Fruit fly (Drosophila melanogaster): ENCODE data around the gene Csl4.

Csl4 gene

dm6 chr2L:11167997-11168396 is 44.6 kb upstream of the Csl4 start (continued):
- no peak for TF ChIP-seq CG4282 (GFP tag; optimal IDR thresholded peaks at IDR 0.05)
- no peak for TF ChIP-seq CG16813 (GFP tag; IDR thresholded peaks at IDR 0.05; ENCODE audit: partially characterized antibody)
- TF ChIP-seq CG4820 (GFP tag; optimal IDR thresholded peaks at IDR 0.05): no peak
- no peak for TF ChIP-seq CG4424 (GFP tag; optimal IDR thresholded peaks at IDR 0.05)
- peak; percentile 20 for TF ChIP-seq CG18599 (GFP tag; optimal IDR thresholded peaks at IDR 0.05)
- TF ChIP-seq CG11398 (GFP tag; optimal IDR thresholded peaks at IDR 0.05): no peak
- 0 out of 2 replicates have a peak, but pooled peaks have one; percentile 17 for TF ChIP-seq amos (GFP tag; IDR thresholded peaks at IDR 0.05; ENCODE audit: partially characterized antibody)
- TF ChIP-seq Ravus (GFP tag; IDR thresholded peaks at IDR 0.05): no peak
- 0 out of 3 replicates have a peak, but pooled peaks have one; percentile 8 for TF ChIP-seq z (GFP tag; IDR thresholded peaks at IDR 0.05)
- peak; percentile 72; the same call in 2 of the 3 replicates for TF ChIP-seq row (GFP tag; IDR thresholded peaks at IDR 0.05)
- no peak for TF ChIP-seq CG1647 (GFP tag; optimal IDR thresholded peaks at IDR 0.05)
- TF ChIP-seq trh (GFP tag; optimal IDR thresholded peaks at IDR 0.05): no peak
- TF ChIP-seq bbx (GFP tag; IDR thresholded peaks at IDR 0.05; ENCODE audit: partially characterized antibody): 0 out of 2 replicates have a peak, but pooled peaks have one; percentile 34
- TF ChIP-seq Atf6 (GFP tag; IDR thresholded peaks at IDR 0.05): 0 out of 2 replicates have a peak, but pooled peaks have one; percentile 24
- TF ChIP-seq Sry-β (GFP tag; optimal IDR thresholded peaks at IDR 0.05): no peak
- no peak for TF ChIP-seq CG13296 (GFP tag; optimal IDR thresholded peaks at IDR 0.05)
- TF ChIP-seq CG9797 (GFP tag; optimal IDR thresholded peaks at IDR 0.05): no peak
- 0 out of 3 replicates have a peak, but pooled peaks have one; percentile 31 for TF ChIP-seq knrl (GFP tag; IDR thresholded peaks at IDR 0.05; ENCODE audit: partially characterized antibody)
- TF ChIP-seq Rfx (GFP tag; IDR thresholded peaks at IDR 0.05): no peak
- no peak for TF ChIP-seq Hr78 (GFP tag; optimal IDR thresholded peaks at IDR 0.05)
- TF ChIP-seq CG32532 (GFP tag; IDR thresholded peaks at IDR 0.05): no peak; the same call in 1 of the 2 replicates
- peak; percentile 22 for TF ChIP-seq ewg (GFP tag; optimal IDR thresholded peaks at IDR 0.05)
- TF ChIP-seq BEAF-32 (GFP tag; optimal IDR thresholded peaks at IDR 0.05): no peak
- TF ChIP-seq unpg (GFP tag; optimal IDR thresholded peaks at IDR 0.05): no peak
- TF ChIP-seq bowl (GFP tag; IDR thresholded peaks at IDR 0.05): no peak
- TF ChIP-seq CG7963 (GFP tag; IDR thresholded peaks at IDR 0.05; ENCODE audit: partially characterized antibody): no peak
- no peak for TF ChIP-seq CG7786 (GFP tag; optimal IDR thresholded peaks at IDR 0.05)
- no peak for TF ChIP-seq CG13775 (GFP tag; optimal IDR thresholded peaks at IDR 0.05)
- TF ChIP-seq CG14014 (GFP tag; IDR thresholded peaks at IDR 0.05): no peak
- TF ChIP-seq CG11504 (tag; optimal IDR thresholded peaks at IDR 0.05): no peak
- no peak for TF ChIP-seq Pdp1 (GFP tag; optimal IDR thresholded peaks at IDR 0.05)
- no peak for TF ChIP-seq CG11695 (GFP tag; IDR thresholded peaks at IDR 0.05)
- TF ChIP-seq zfh2 (GFP tag; optimal IDR thresholded peaks at IDR 0.05): no peak
- no peak for TF ChIP-seq CG2678 (tag; optimal IDR thresholded peaks at IDR 0.05)
- no peak for TF ChIP-seq Hey (tag; optimal IDR thresholded peaks at IDR 0.05)
- TF ChIP-seq HLH3B (GFP tag; IDR thresholded peaks at IDR 0.05): no peak
- no peak for TF ChIP-seq cas (GFP tag; IDR thresholded peaks at IDR 0.05)
- no peak for TF ChIP-seq pb (GFP tag; optimal IDR thresholded peaks at IDR 0.05)
- TF ChIP-seq sr (GFP tag; IDR thresholded peaks at IDR 0.05): peak; percentile 61; the same call in 2 of the 3 replicates
- no peak for TF ChIP-seq CG5953 (GFP tag; IDR thresholded peaks at IDR 0.05)
- peak; percentile 96 for TF ChIP-seq nerfin-1 (tag; optimal IDR thresholded peaks at IDR 0.05)
- no peak for TF ChIP-seq Bdp1 (GFP tag; optimal IDR thresholded peaks at IDR 0.05)
- no peak for TF ChIP-seq gsb-n (tag; optimal IDR thresholded peaks at IDR 0.05)
- no peak for TF ChIP-seq CG2199 (GFP tag; IDR thresholded peaks at IDR 0.05)
- no peak for TF ChIP-seq Chrac-16 (GFP tag; optimal IDR thresholded peaks at IDR 0.05)
- TF ChIP-seq zen2 (GFP tag; IDR thresholded peaks at IDR 0.05; ENCODE audit: partially characterized antibody): no peak
- TF ChIP-seq al (GFP tag; IDR thresholded peaks at IDR 0.05): no peak
- no peak for TF ChIP-seq CG1832 (GFP tag; optimal IDR thresholded peaks at IDR 0.05)
- no peak for TF ChIP-seq gcm2 (GFP tag; optimal IDR thresholded peaks at IDR 0.05)
- peak; percentile 84 for TF ChIP-seq abd-A (tag; optimal IDR thresholded peaks at IDR 0.05)

Data from whole organism, embryonic.